Fruit fly (Drosophila melanogaster) whole organism, embryonic: Measurements from ENCODE around the gene CG14420.

ENCODE experiments used
- Awh ChIP-seq: fragments of 200-800 bp; sonication (Bioruptor generic); IDR thresholded peaks from 2 replicates; pipeline ENCODE4, ENCODE4 v1.3.6; 2022; ENCODE audit warnings: missing biosample characterization, missing genetic modification characterization
- BtbVII ChIP-seq: fragments of 200-800 bp; sonication (Bioruptor generic); optimal IDR thresholded peaks from 3 replicates; lab custom pipeline; 2017; ENCODE audit warnings: missing biosample characterization, mild to moderate bottlenecking, missing genetic modification characterization
- CG10979 ChIP-seq: fragments of 200-800 bp; sonication (Bioruptor generic); optimal IDR thresholded peaks from 2 replicates; lab custom pipeline; 2018; ENCODE audit warnings: missing biosample characterization, mild to moderate bottlenecking, missing genetic modification characterization, moderate library complexity
- CG14710 ChIP-seq: fragments of 200-800 bp; sonication (Bioruptor generic); optimal IDR thresholded peaks from 3 replicates; lab custom pipeline; 2019; ENCODE audit warnings: missing biosample characterization, mild to moderate bottlenecking, missing genetic modification characterization, moderate library complexity
- CG15696 ChIP-seq: fragments of 200-800 bp; sonication (Bioruptor generic); optimal IDR thresholded peaks from 2 replicates; lab custom pipeline; 2019; ENCODE audit warnings: missing biosample characterization, mild to moderate bottlenecking, missing genetic modification characterization, moderate library complexity
- CG17829 ChIP-seq: fragments of 200-800 bp; optimal IDR thresholded peaks from 2 replicates; lab custom pipeline; 2019; ENCODE audit warnings: missing biosample characterization, mild to moderate bottlenecking, missing genetic modification characterization, moderate library complexity
- CG18262 ChIP-seq: fragments of 200-800 bp; optimal IDR thresholded peaks from 3 replicates; lab custom pipeline; 2019; ENCODE audit warnings: missing biosample characterization, mild to moderate bottlenecking, missing genetic modification characterization, moderate library complexity
- CG18476 ChIP-seq: fragments of 200-800 bp; sonication (Bioruptor generic); optimal IDR thresholded peaks from 2 replicates; lab custom pipeline; 2016; ENCODE audit warnings: missing biosample characterization, mild to moderate bottlenecking, missing genetic modification characterization
- CG18619 ChIP-seq: fragments of 200-800 bp; sonication (Bioruptor generic); optimal IDR thresholded peaks from 3 replicates; lab custom pipeline; 2017; ENCODE audit warnings: missing biosample characterization, mild to moderate bottlenecking, missing genetic modification characterization
- CG2120 ChIP-seq: fragments of 200-800 bp; sonication (Bioruptor generic); optimal IDR thresholded peaks from 3 replicates; lab custom pipeline; 2016; ENCODE audit warnings: missing biosample characterization, missing genetic modification characterization
- CG2678 ChIP-seq: fragments of 200-800 bp; sonication (Bioruptor generic); optimal IDR thresholded peaks from 3 replicates; lab custom pipeline; 2019; ENCODE audit warnings: missing biosample characterization, mild to moderate bottlenecking, missing genetic modification characterization, moderate library complexity
- CG2875 ChIP-seq: fragments of 200-800 bp; sonication (Bioruptor generic); optimal IDR thresholded peaks from 2 replicates; lab custom pipeline; 2017; ENCODE audit warnings: missing biosample characterization, mild to moderate bottlenecking, missing genetic modification characterization, missing genetic modification reagents
- CG30431 ChIP-seq: fragments of 200-800 bp; sonication (Bioruptor generic); optimal IDR thresholded peaks from 2 replicates; lab custom pipeline; 2017; ENCODE audit warnings: missing biosample characterization, missing genetic modification characterization
- CG43689 ChIP-seq: fragments of 200-800 bp; sonication (Bioruptor generic); IDR thresholded peaks from 2 replicates; pipeline ENCODE4 v1.3.6; 2022; ENCODE audit warnings: missing biosample characterization, missing genetic modification characterization
- CG4424 ChIP-seq: fragments of 200-800 bp; sonication (Bioruptor generic); optimal IDR thresholded peaks from 3 replicates; lab custom pipeline; 2016; ENCODE audit warnings: missing biosample characterization, missing genetic modification characterization
- CG5180 ChIP-seq: fragments of 200-800 bp; sonication (Bioruptor generic); optimal IDR thresholded peaks from 3 replicates; lab custom pipeline; 2017; ENCODE audit warnings: missing biosample characterization, missing genetic modification characterization, mild to moderate bottlenecking, moderate library complexity, missing genetic modification reagents
- CG7556 ChIP-seq: fragments of 200-800 bp; sonication (Bioruptor generic); optimal IDR thresholded peaks from 2 replicates; lab custom pipeline; 2017; ENCODE audit warnings: missing biosample characterization, mild to moderate bottlenecking, missing genetic modification characterization
- CG7839 ChIP-seq: fragments of 200-800 bp; sonication (Bioruptor generic); optimal IDR thresholded peaks from 3 replicates; lab custom pipeline; 2018; ENCODE audit warnings: missing biosample characterization, mild to moderate bottlenecking, missing genetic modification characterization, moderate library complexity
- CG8388 ChIP-seq: fragments of 200-800 bp; sonication (Bioruptor generic); optimal IDR thresholded peaks from 2 replicates; lab custom pipeline; 2019; ENCODE audit warnings: missing biosample characterization, mild to moderate bottlenecking, missing genetic modification characterization, moderate library complexity
- CG9609 ChIP-seq: fragments of 200-800 bp; sonication (Bioruptor generic); optimal IDR thresholded peaks from 3 replicates; lab custom pipeline; 2016; ENCODE audit warnings: missing biosample characterization, missing genetic modification characterization
- D19A ChIP-seq: fragments of 200-800 bp; optimal IDR thresholded peaks from 3 replicates; lab custom pipeline; 2019; ENCODE audit warnings: missing biosample characterization, mild to moderate bottlenecking, missing genetic modification characterization, moderate library complexity
- E2f2 ChIP-seq: fragments of 200-800 bp; sonication (Bioruptor generic); IDR thresholded peaks from 2 replicates; pipeline ENCODE4 v1.3.6; 2022; ENCODE audit warnings: missing biosample characterization, missing genetic modification characterization
- Eip74EF ChIP-seq, 2 experiments: fragments of 200-800 bp in 1 of 2; fragments of >200 bp in 1 of 2; sonication (Bioruptor generic) in 1 of 2; optimal IDR thresholded peaks; 2 replicates each; lab custom pipeline; 2017 to 2019; ENCODE audit warnings: missing biosample characterization in 2 of 2, missing genetic modification characterization in 2 of 2, mild to moderate bottlenecking in 1 of 2, moderate library complexity in 1 of 2
- Elba2 ChIP-seq: fragments of 200-800 bp; sonication (Bioruptor generic); optimal IDR thresholded peaks from 3 replicates; lab custom pipeline; 2016; ENCODE audit warnings: missing biosample characterization, missing genetic modification characterization
- Fer3 ChIP-seq: fragments of 200-800 bp; sonication (Bioruptor generic); optimal IDR thresholded peaks from 2 replicates; lab custom pipeline; 2018; ENCODE audit warnings: missing biosample characterization, mild to moderate bottlenecking, missing genetic modification characterization, moderate library complexity
- Jarid2 ChIP-seq: fragments of 200-800 bp; sonication (Bioruptor generic); optimal IDR thresholded peaks from 3 replicates; lab custom pipeline; 2017; ENCODE audit warnings: mild to moderate bottlenecking, missing biosample characterization, missing genetic modification reagents, missing genetic modification characterization
- NK7.1 ChIP-seq: fragments of 200-800 bp; sonication (Bioruptor generic); optimal IDR thresholded peaks from 3 replicates; lab custom pipeline; 2016; ENCODE audit warnings: missing biosample characterization, missing genetic modification characterization
- Ptx1 ChIP-seq: fragments of 200-800 bp; sonication (Bioruptor generic); IDR thresholded peaks from 2 replicates; pipeline ENCODE4 v1.3.6; 2022; ENCODE audit warnings: missing biosample characterization, missing genetic modification characterization
- Six4 ChIP-seq: fragments of 200-800 bp; sonication (Bioruptor generic); optimal IDR thresholded peaks from 2 replicates; lab custom pipeline; 2016; ENCODE audit warnings: missing biosample characterization, missing genetic modification characterization
- Ssrp ChIP-seq: fragments of 200-800 bp; sonication (Bioruptor generic); optimal IDR thresholded peaks from 2 replicates; lab custom pipeline; 2018; ENCODE audit warnings: missing biosample characterization, mild to moderate bottlenecking, missing genetic modification characterization, moderate library complexity
- Xrp1 ChIP-seq: fragments of 200-800 bp; sonication (Bioruptor generic); IDR thresholded peaks from 2 replicates; pipeline ENCODE4 v1.3.6; 2022; ENCODE audit warnings: missing biosample characterization, missing genetic modification characterization
- bcd ChIP-seq: fragments of 200-800 bp; sonication (Bioruptor generic); optimal IDR thresholded peaks from 2 replicates; lab custom pipeline; 2017; ENCODE audit warnings: missing biosample characterization, mild to moderate bottlenecking, missing genetic modification characterization
- bsh ChIP-seq, 2 experiments: fragments of 200-800 bp; sonication (Bioruptor generic); optimal IDR thresholded peaks; 2 replicates each; lab custom pipeline; 2017 to 2018; ENCODE audit warnings: mild to moderate bottlenecking in 2 of 2, missing biosample characterization in 2 of 2, missing genetic modification characterization in 2 of 2, moderate library complexity in 1 of 2
- cg ChIP-seq: fragments of 200-800 bp; sonication (Bioruptor generic); optimal IDR thresholded peaks from 3 replicates; lab custom pipeline; 2019; ENCODE audit warnings: missing biosample characterization, mild to moderate bottlenecking, missing genetic modification characterization, moderate library complexity
- croc ChIP-seq: fragments of 200-800 bp; sonication (Bioruptor generic); conservative IDR thresholded peaks from 3 replicates; pipeline ENCODE4 v1.3.6; 2022; ENCODE audit warnings: missing biosample characterization, missing genetic modification characterization
- crol ChIP-seq: fragments of 200-800 bp; sonication (Bioruptor generic); IDR thresholded peaks from 2 replicates; pipeline ENCODE4 v1.3.6; 2022; ENCODE audit warnings: missing biosample characterization, missing genetic modification characterization
- dati ChIP-seq: fragments of 200-800 bp; sonication (Bioruptor generic); IDR thresholded peaks from 2 replicates; pipeline ENCODE4 v1.3.6; 2022; ENCODE audit warnings: missing biosample characterization, missing genetic modification characterization
- dm ChIP-seq: fragments of 200-800 bp; sonication (Bioruptor generic); optimal IDR thresholded peaks from 3 replicates; lab custom pipeline; 2016; ENCODE audit warnings: missing biosample characterization, missing genetic modification characterization
- dmrt99B ChIP-seq: fragments of 200-800 bp; sonication (Bioruptor generic); optimal IDR thresholded peaks from 2 replicates; lab custom pipeline; 2018; ENCODE audit warnings: missing biosample characterization, mild to moderate bottlenecking, missing genetic modification characterization, moderate library complexity
- fd3F ChIP-seq: fragments of 200-800 bp; sonication (Bioruptor generic); optimal IDR thresholded peaks from 2 replicates; lab custom pipeline; 2018; ENCODE audit warnings: missing biosample characterization, mild to moderate bottlenecking, missing genetic modification characterization, moderate library complexity
- grau ChIP-seq: fragments of 200-800 bp; optimal IDR thresholded peaks from 3 replicates; lab custom pipeline; 2019; ENCODE audit warnings: missing biosample characterization, mild to moderate bottlenecking, missing genetic modification characterization, moderate library complexity
- kah ChIP-seq: fragments of 200-800 bp; sonication (Bioruptor generic); optimal IDR thresholded peaks from 2 replicates; lab custom pipeline; 2018; ENCODE audit warnings: missing biosample characterization, mild to moderate bottlenecking, missing genetic modification characterization
- lab ChIP-seq: fragments of 200-800 bp; sonication (Bioruptor generic); optimal IDR thresholded peaks from 3 replicates; lab custom pipeline; 2017; ENCODE audit warnings: missing biosample characterization, missing genetic modification characterization, mild to moderate bottlenecking, moderate library complexity, missing genetic modification reagents
- lbe ChIP-seq: fragments of 200-800 bp; sonication (Bioruptor generic); optimal IDR thresholded peaks from 2 replicates; lab custom pipeline; 2016; ENCODE audit warnings: missing biosample characterization, mild to moderate bottlenecking, missing genetic modification characterization
- nmo ChIP-seq: fragments of 200-800 bp; sonication (Bioruptor generic); optimal IDR thresholded peaks from 2 replicates; lab custom pipeline; 2018; ENCODE audit warnings: missing biosample characterization, mild to moderate bottlenecking, missing genetic modification characterization, moderate library complexity
- phol ChIP-seq: fragments of 200-800 bp; sonication (Bioruptor generic); optimal IDR thresholded peaks from 3 replicates; lab custom pipeline; 2018; ENCODE audit warnings: missing biosample characterization, mild to moderate bottlenecking, missing genetic modification characterization, moderate library complexity
- pum ChIP-seq: fragments of 200-800 bp; sonication (Bioruptor generic); optimal IDR thresholded peaks from 2 replicates; lab custom pipeline; 2016; ENCODE audit warnings: missing biosample characterization, missing genetic modification characterization
- sens ChIP-seq: fragments of 200-800 bp; sonication (Bioruptor generic); peaks from one replicate; lab custom pipeline; 2016; ENCODE audit warnings: missing biosample characterization, missing genetic modification characterization
- slou ChIP-seq: fragments of 200-800 bp; sonication (Bioruptor generic); optimal IDR thresholded peaks from 3 replicates; lab custom pipeline; 2016; ENCODE audit warnings: missing biosample characterization, missing genetic modification characterization
- zf30C ChIP-seq: fragments of 200-800 bp; sonication (Bioruptor generic); optimal IDR thresholded peaks from 3 replicates; lab custom pipeline; 2018; ENCODE audit warnings: missing biosample characterization, mild to moderate bottlenecking, missing genetic modification characterization

Gene CG14420

dm6 chrX:2949114-2949513 is 10.5 kb downstream of the CG14420 start (continued):
- TF ChIP-seq dati (GFP tag; lab: Robert Waterston, UW) (no peak), lbe (GFP tag; lab: Kevin White, UChicago) (no peak), pum (GFP tag; lab: Kevin White, UChicago) (no peak), dm (no peak), Jarid2 (GFP tag; lab: Kevin White, UChicago) (no peak), NK7.1 (GFP tag; lab: Kevin White, UChicago) (no peak), kah (GFP tag; lab: Kevin White, UChicago) (peak; percentile 97), CG30431 (GFP tag; lab: Kevin White, UChicago) (no peak), bcd (GFP tag; lab: Kevin White, UChicago) (no peak), fd3F (no peak), Awh (GFP tag; lab: Robert Waterston, UW) (no peak), CG10979 (tag; lab: Kevin White, UChicago) (peak; percentile 53), CG2875 (no peak), crol (GFP tag; lab: Robert Waterston, UW) (no peak), phol (tag; lab: Kevin White, UChicago) (no peak), Elba2 (no peak), nmo (no peak), CG43689 (GFP tag; lab: Robert Waterston, UW) (no peak), CG18476 (GFP tag; lab: Kevin White, UChicago) (no peak), cg (GFP tag; lab: Kevin White, UChicago) (no peak), Six4 (GFP tag; lab: Kevin White, UChicago) (no peak), CG15696 (tag; lab: Kevin White, UChicago) (no peak)

dm6 chrX:2951637-2952036 is 13.0 kb downstream of the CG14420 start:
- TF ChIP-seq CG14710 (tag; lab: Kevin White, UChicago) = peak; percentile 30
- peak; percentile 27 for TF ChIP-seq D19A (tag; lab: Kevin White, UChicago)
- TF ChIP-seq lab (GFP tag; lab: Kevin White, UChicago) = peak; percentile 45
- peak; percentile 45; the same call in 1 of the 2 replicates for TF ChIP-seq Xrp1
- peak in 1 of 2 experiments; percentile 32 for TF ChIP-seq Eip74EF (GFP tag; optimal IDR thresholded peaks at IDR 0.05; lab: Kevin White, UChicago)
- TF ChIP-seq CG18619 (GFP tag; lab: Kevin White, UChicago) = no peak
- TF ChIP-seq CG7839 = peak; percentile 52
- peak; percentile 13; the same call in 1 of the 2 replicates for TF ChIP-seq E2f2 (GFP tag; lab: Robert Waterston, UW)
- peak; percentile 19 for TF ChIP-seq CG5180 (GFP tag; lab: Kevin White, UChicago)
- TF ChIP-seq CG9609 = no peak
- TF ChIP-seq grau (tag; lab: Kevin White, UChicago) = peak; percentile 52
- TF ChIP-seq zf30C (GFP tag; lab: Kevin White, UChicago) = peak; percentile 22
- TF ChIP-seq CG18262 (tag; lab: Kevin White, UChicago) = peak; percentile 51
- peak; percentile 54 for TF ChIP-seq dmrt99B
- peak; percentile 22 for TF ChIP-seq CG17829 (tag; lab: Kevin White, UChicago)
- TF ChIP-seq phol (tag; lab: Kevin White, UChicago) = peak; percentile 43
- TF ChIP-seq sens (GFP tag; lab: Kevin White, UChicago) = peak; percentile 49
- TF ChIP-seq CG2678 (tag; lab: Kevin White, UChicago) = peak; percentile 59
- TF ChIP-seq Ptx1 (GFP tag; lab: Robert Waterston, UW) = peak; percentile 41; the same call in 1 of the 2 replicates
- TF ChIP-seq CG8388 = peak; percentile 29
- peak; percentile 9 for TF ChIP-seq CG4424 (GFP tag; lab: Kevin White, UChicago)
- TF ChIP-seq BtbVII = no peak
- peak; percentile 6 for TF ChIP-seq CG2120 (GFP tag; lab: Kevin White, UChicago)
- TF ChIP-seq bsh (GFP tag; optimal IDR thresholded peaks at IDR 0.05; lab: Kevin White, UChicago) = peak in 1 of 2 experiments; percentile 40
- peak; percentile 22; the same call in 1 of the 3 replicates for TF ChIP-seq croc (GFP tag; lab: Robert Waterston, UW)
- TF ChIP-seq Fer3 (tag; lab: Kevin White, UChicago) = peak; percentile 26
- TF ChIP-seq Ssrp (tag; lab: Kevin White, UChicago) = peak; percentile 9
- no peak for TF ChIP-seq slou
- peak; percentile 41 for TF ChIP-seq CG7556
